Worm (Caenorhabditis elegans): ENCODE measurements around the gene snfc-5.

ce11 chrIII:4401142-4401541, 3.4 kb upstream of the snfc-5 start, which contains the start of gene R07E5.15:
- no peak for TF ChIP-seq pqm-1 (tag; optimal IDR thresholded peaks at IDR 0.05)
- TF ChIP-seq nhr-20 (tag; optimal IDR thresholded peaks at IDR 0.05): no peak
- no peak for TF ChIP-seq jun-1 (tag; optimal IDR thresholded peaks at IDR 0.05)

Measured in whole organism, L1 larva.